Fruit fly (Drosophila melanogaster) whole organism: Measurements from ENCODE around the gene CG7080.
"Not testable (repeated sequence)": the region's sequence is repeated elsewhere in the genome, so short reads cannot be mapped to it uniquely, and the experiment has no call there.

Experiments used
- CG8478 ChIP-seq: fragments of >200 bp; optimal IDR thresholded peaks from 2 replicates; lab custom pipeline; 2018; ENCODE audit warnings: inconsistent platforms
- Dll ChIP-seq: fragments of >200 bp; optimal IDR thresholded peaks from 2 replicates; lab custom pipeline; 2017
- EcR ChIP-seq, 2 experiments: fragments of >200 bp; optimal IDR thresholded peaks; 2 replicates each; lab custom pipeline; 2017; ENCODE audit warnings: missing biosample characterization in 2 of 2, missing genetic modification characterization in 2 of 2, missing genetic modification reagents in 2 of 2
- pan ChIP-seq: fragments of >200 bp; optimal IDR thresholded peaks from 2 replicates; lab custom pipeline; 2017
- psq ChIP-seq: fragments of >200 bp; optimal IDR thresholded peaks from 2 replicates; lab custom pipeline; 2017
- usp ChIP-seq: fragments of >200 bp; optimal IDR thresholded peaks from 2 replicates; lab custom pipeline; 2017; ENCODE audit warnings: missing biosample characterization, missing genetic modification characterization, mixed read lengths

Gene CG7080

dm6 chr3R:22328665-22329350 lies at the start of gene CG7080:
Gene CG7080 (plus strand): TSS chr3R:22329300.
- TF ChIP-seq psq (no peak), Dll (no peak), EcR (GFP tag; optimal IDR thresholded peaks at IDR 0.05; lab: Kevin White, UChicago) (no peak), CG8478 (lab: Kevin White, UChicago) (no peak), usp (GFP tag; lab: Kevin White, UChicago) (no peak), pan (lab: Kevin White, UChicago) (no peak)

dm6 chr3R:22287470-22287869 lies 41.6 kb upstream of the CG7080 start:
- no peak for TF ChIP-seq EcR (GFP tag; optimal IDR thresholded peaks at IDR 0.05; lab: Kevin White, UChicago)
- TF ChIP-seq Dll = no peak
- TF ChIP-seq usp (GFP tag; lab: Kevin White, UChicago) = no peak
- TF ChIP-seq CG8478 (lab: Kevin White, UChicago) = no peak
- TF ChIP-seq psq = no peak
- TF ChIP-seq pan (lab: Kevin White, UChicago) = no peak

dm6 chr3R:22288305-22288704 lies 40.8 kb upstream of the CG7080 start:
- TF ChIP-seq Dll = no peak
- no peak for TF ChIP-seq psq
- no peak for TF ChIP-seq CG8478 (lab: Kevin White, UChicago)
- TF ChIP-seq pan (lab: Kevin White, UChicago) = no peak
- TF ChIP-seq usp (GFP tag; lab: Kevin White, UChicago) = no peak
- TF ChIP-seq EcR (GFP tag; optimal IDR thresholded peaks at IDR 0.05; lab: Kevin White, UChicago) = no peak

dm6 chr3R:22298505-22298904 lies 30.6 kb upstream of the CG7080 start, which contains the start of gene CG7084:
Gene CG7084 (plus strand): TSS chr3R:22298805.
- TF ChIP-seq psq; EcR (GFP tag; optimal IDR thresholded peaks at IDR 0.05; lab: Kevin White, UChicago); CG8478 (lab: Kevin White, UChicago): not testable (repeated sequence)

dm6 chr3R:22300064-22300463 lies 29.0 kb upstream of the CG7080 start:
- TF ChIP-seq usp (GFP tag; lab: Kevin White, UChicago) (no peak), psq (no peak), Dll (no peak), EcR (GFP tag; optimal IDR thresholded peaks at IDR 0.05; lab: Kevin White, UChicago) (no peak), CG8478 (lab: Kevin White, UChicago) (no peak), pan (lab: Kevin White, UChicago) (no peak)

- TF ChIP-seq usp (GFP tag; lab: Kevin White, UChicago) = no peak
- no peak for TF ChIP-seq pan (lab: Kevin White, UChicago)
- no peak for TF ChIP-seq psq
- TF ChIP-seq Dll = no peak
- TF ChIP-seq EcR (GFP tag; optimal IDR thresholded peaks at IDR 0.05; lab: Kevin White, UChicago) = no peak
- no peak for TF ChIP-seq CG8478 (lab: Kevin White, UChicago)
These were observed 5.1 kb upstream of the CG7080 start, which contains the start of gene CG34377 for dm6 chr3R:22323994-22324393. Gene CG34377 (minus strand): TSS chr3R:22324094.

dm6 chr3R:22324736-22325135 lies 4.4 kb upstream of the CG7080 start:
- TF ChIP-seq psq (no peak), Dll (no peak), CG8478 (lab: Kevin White, UChicago) (no peak), pan (lab: Kevin White, UChicago) (no peak), usp (GFP tag; lab: Kevin White, UChicago) (no peak), EcR (GFP tag; optimal IDR thresholded peaks at IDR 0.05; lab: Kevin White, UChicago) (no peak)

- TF ChIP-seq usp (GFP tag; lab: Kevin White, UChicago) (no peak), CG8478 (lab: Kevin White, UChicago) (no peak), pan (lab: Kevin White, UChicago) (no peak), Dll (no peak), EcR (GFP tag; optimal IDR thresholded peaks at IDR 0.05; lab: Kevin White, UChicago) (no peak)
These were observed 1.5 kb downstream of the CG7080 start, which contains the start of gene CG33721 for dm6 chr3R:22330512-22331119. Gene CG33721 (plus strand): TSS chr3R:22331069.

dm6 chr3R:22331691-22332090 lies 2.6 kb downstream of the CG7080 start, which contains the start of gene CG13862:
Gene CG13862 (plus strand): TSS chr3R:22331991.
- TF ChIP-seq usp (GFP tag; lab: Kevin White, UChicago) (no peak), CG8478 (lab: Kevin White, UChicago) (no peak), Dll (no peak), EcR (GFP tag; optimal IDR thresholded peaks at IDR 0.05; lab: Kevin White, UChicago) (no peak), psq (no peak), pan (lab: Kevin White, UChicago) (no peak)

- TF ChIP-seq Dll (no peak), pan (lab: Kevin White, UChicago) (no peak), CG8478 (lab: Kevin White, UChicago) (no peak), EcR (GFP tag; optimal IDR thresholded peaks at IDR 0.05; lab: Kevin White, UChicago) (no peak), usp (GFP tag; lab: Kevin White, UChicago) (no peak), psq (no peak)
These were observed 5.0 kb downstream of the CG7080 start, which contains the start of gene CG5391 for dm6 chr3R:22334050-22334449. Gene CG5391 (minus strand): TSS chr3R:22334150.

dm6 chr3R:22339510-22339909 lies 10.4 kb downstream of the CG7080 start:
- TF ChIP-seq Dll = no peak
- TF ChIP-seq EcR (GFP tag; optimal IDR thresholded peaks at IDR 0.05; lab: Kevin White, UChicago) = no peak
- TF ChIP-seq CG8478 (lab: Kevin White, UChicago) = no peak
- TF ChIP-seq usp (GFP tag; lab: Kevin White, UChicago) = no peak
- no peak for TF ChIP-seq psq
- no peak for TF ChIP-seq pan (lab: Kevin White, UChicago)

dm6 chr3R:22340207-22340606 lies 11.1 kb downstream of the CG7080 start, which contains the start of gene CG5388:
Gene CG5388 (minus strand): TSS chr3R:22340307.
- TF ChIP-seq usp (GFP tag; lab: Kevin White, UChicago) (no peak), pan (lab: Kevin White, UChicago) (no peak), psq (no peak), CG8478 (lab: Kevin White, UChicago) (no peak), Dll (no peak), EcR (GFP tag; optimal IDR thresholded peaks at IDR 0.05; lab: Kevin White, UChicago) (no peak)
